Fruit fly (Drosophila melanogaster): ENCODE data around the gene CG43400.

dm6 chr2L:8496269-8496668 is 5.7 kb downstream of the CG43400 start, which contains the start of gene Bace:
- TF ChIP-seq psq (optimal IDR thresholded peaks at IDR 0.05): no peak
- TF ChIP-seq Myc (optimal IDR thresholded peaks at IDR 0.05): no peak
- TF ChIP-seq ttk (optimal IDR thresholded peaks at IDR 0.05): no peak
